Worm (Caenorhabditis elegans) whole organism, L3 larva: Measurements from ENCODE around the gene timp-1.

Source experiments
- ceh-16 ChIP-seq: sonication (generic microtip); optimal IDR thresholded peaks from 2 replicates; lab custom pipeline; 2017; ENCODE audit warnings: missing biosample characterization, missing genetic modification characterization
- daf-12 ChIP-seq: fragments of 150-350 bp; optimal IDR thresholded peaks from 2 replicates; lab custom pipeline; 2014; ENCODE audit warnings: missing biosample characterization, missing genetic modification reagents, missing genetic modification characterization
- egl-27 ChIP-seq: sonication (generic microtip); optimal IDR thresholded peaks from 4 replicates; lab custom pipeline; 2017; ENCODE audit warnings: missing biosample characterization, missing genetic modification reagents, missing genetic modification characterization
- elt-2 ChIP-seq: sonication (generic microtip); optimal IDR thresholded peaks from 2 replicates; lab custom pipeline; 2016; ENCODE audit warnings: missing genetic modification reagents, mild to moderate bottlenecking, missing genetic modification characterization, missing compliant biosample characterization
- nfya-1 ChIP-seq: sonication (generic microtip); optimal IDR thresholded peaks from 2 replicates; lab custom pipeline; 2017; ENCODE audit warnings: missing genetic modification characterization, mild to moderate bottlenecking, missing compliant biosample characterization, antibody characterized with exemption, moderate library complexity; ENCODE audit not compliant: insufficient read depth
- nhr-12 ChIP-seq: fragments of 150-350 bp; optimal IDR thresholded peaks from 2 replicates; lab custom pipeline; 2014; ENCODE audit warnings: missing biosample characterization, missing genetic modification characterization
- nhr-23 ChIP-seq: fragments of 150-350 bp; optimal IDR thresholded peaks from 2 replicates; lab custom pipeline; 2014; ENCODE audit warnings: missing biosample characterization, missing genetic modification reagents, missing genetic modification characterization
- nhr-237 ChIP-seq: fragments of 150-350 bp; optimal IDR thresholded peaks from 2 replicates; lab custom pipeline; 2014; ENCODE audit warnings: missing biosample characterization, missing genetic modification characterization
- nhr-76 ChIP-seq: fragments of 150-350 bp; sonication (generic microtip); optimal IDR thresholded peaks from 5 replicates; lab custom pipeline; 2014; ENCODE audit warnings: missing biosample characterization, missing genetic modification characterization
- nhr-77 ChIP-seq: fragments of 150-350 bp; optimal IDR thresholded peaks from 2 replicates; lab custom pipeline; 2014; ENCODE audit warnings: missing biosample characterization, missing genetic modification characterization
- unc-62 ChIP-seq: fragments of 150-350 bp; sonication (generic microtip); optimal IDR thresholded peaks from 4 replicates; lab custom pipeline; 2014; ENCODE audit warnings: missing biosample characterization, missing genetic modification reagents, missing genetic modification characterization
- ztf-11 ChIP-seq: fragments of 150-350 bp; optimal IDR thresholded peaks from 2 replicates; lab custom pipeline; 2014; ENCODE audit warnings: missing biosample characterization, missing genetic modification characterization

- no peak for TF ChIP-seq nhr-23 (tag; lab: Kevin White, UChicago)
- no peak for TF ChIP-seq nhr-237 (tag; lab: Kevin White, UChicago)
- no peak for TF ChIP-seq elt-2 (tag; lab: Kevin White, UChicago)
- TF ChIP-seq nhr-77 (tag; lab: Kevin White, UChicago), result no peak
- TF ChIP-seq daf-12 (tag; lab: Kevin White, UChicago), result no peak
- TF ChIP-seq egl-27 (tag; lab: Kevin White, UChicago), result no peak
- no peak for TF ChIP-seq ztf-11 (tag; lab: Kevin White, UChicago)
- no peak for TF ChIP-seq ceh-16 (tag; lab: Kevin White, UChicago)
- no peak for TF ChIP-seq nhr-76
- no peak for TF ChIP-seq unc-62
- no peak for TF ChIP-seq nfya-1
- no peak for TF ChIP-seq nhr-12
These were observed 29.7 kb upstream of the timp-1 start, which contains the start of gene F20D6.9 for ce11 chrV:8177349-8177748.
